Fruit fly (Drosophila melanogaster) whole organism, adult: ENCODE data around the gene CG17378.

Experiments
- CG12768 ChIP-seq: fragments of 200-800 bp; sonication (Bioruptor generic); optimal IDR thresholded peaks from 2 replicates; lab custom pipeline; 2017; ENCODE audit warnings: missing biosample characterization, missing genetic modification characterization, mild to moderate bottlenecking, moderate library complexity, missing genetic modification reagents

CG17378 gene

dm6 chr2L:6827558-6828122 lies 53.8 kb downstream of the CG17378 start:
- no peak for TF ChIP-seq CG12768 (GFP tag; lab: Kevin White, UChicago)
